Worm (Caenorhabditis elegans): Measurements from ENCODE around the gene C31B8.7.
A peak's percentile ranks its signal among the peaks of the same experiment; 100 is the strongest.

C31B8.7 gene

DNA sequence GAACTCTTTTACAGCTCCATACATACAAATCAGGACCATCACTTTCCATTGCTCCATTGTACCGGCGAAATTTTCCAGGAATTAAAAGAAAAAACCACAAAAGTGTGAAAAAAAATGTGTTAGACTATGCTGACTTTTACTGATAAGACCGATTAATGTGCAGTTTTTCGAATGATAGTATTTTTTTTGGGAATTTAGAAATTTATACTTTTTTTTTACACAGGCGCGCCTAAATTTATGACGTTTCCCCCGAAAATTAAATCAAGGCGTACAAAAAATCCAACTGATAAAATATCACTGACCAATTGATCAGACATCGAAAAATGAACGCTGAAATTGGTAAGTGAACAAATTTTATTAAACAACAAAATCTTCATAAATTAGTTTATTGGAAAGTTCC is 27.7 kb downstream of the C31B8.7 start, which contains the start of gene folt-2:
Gene folt-2 (minus strand): TSS at position 179 of the 400 bp plus-strand sequence.
- TF ChIP-seq T20F7.1 (GFP tag; optimal IDR thresholded peaks at IDR 0.05), result no peak
- no peak for TF ChIP-seq saeg-2 (GFP tag; IDR thresholded peaks at IDR 0.05)
- TF ChIP-seq lin-13 (GFP tag; optimal IDR thresholded peaks at IDR 0.05), result no peak
- TF ChIP-seq mep-1 (tag; optimal IDR thresholded peaks at IDR 0.05), result peak; percentile 16
- TF ChIP-seq dpl-1 (GFP tag; optimal IDR thresholded peaks at IDR 0.05), result no peak
- TF ChIP-seq zip-2 (tag; optimal IDR thresholded peaks at IDR 0.05), result no peak
- TF ChIP-seq dve-1 (tag; optimal IDR thresholded peaks at IDR 0.05; ENCODE audit: insufficient read depth), result peak; percentile 74
- TF ChIP-seq php-3 (GFP tag; IDR thresholded peaks at IDR 0.05), result peak; percentile 56; the same call in 1 of the 2 replicates
- no peak for TF ChIP-seq pha-4 (GFP tag; IDR thresholded peaks at IDR 0.05)
- no peak for TF ChIP-seq pha-4 (tag; optimal IDR thresholded peaks at IDR 0.05)
- no peak for TF ChIP-seq ztf-7 (tag; optimal IDR thresholded peaks at IDR 0.05)
- no peak for TF ChIP-seq tag-97 (GFP tag; IDR thresholded peaks at IDR 0.05)
- no peak for TF ChIP-seq zfp-2 (tag; optimal IDR thresholded peaks at IDR 0.05)
- no peak for TF ChIP-seq cey-2 (tag; optimal IDR thresholded peaks at IDR 0.05; ENCODE audit: borderline replicate concordance, insufficient read depth)
- TF ChIP-seq ceh-82 (tag; optimal IDR thresholded peaks at IDR 0.05), result no peak
- TF ChIP-seq nhr-48 (tag; optimal IDR thresholded peaks at IDR 0.05), result no peak
- no peak for TF ChIP-seq ctbp-1 (GFP tag; IDR thresholded peaks at IDR 0.05)
- TF ChIP-seq madf-5 (GFP tag; IDR thresholded peaks at IDR 0.05), result no peak
- peak; percentile 37 for TF ChIP-seq hlh-11 (tag; optimal IDR thresholded peaks at IDR 0.05)
- no peak for TF ChIP-seq F37D6.2 (tag; optimal IDR thresholded peaks at IDR 0.05)
- no peak for TF ChIP-seq ceh-28 (tag; optimal IDR thresholded peaks at IDR 0.05)
- TF ChIP-seq mes-2 (tag; optimal IDR thresholded peaks at IDR 0.05; ENCODE audit: poor library complexity, severe bottlenecking), result no peak
- TF ChIP-seq hlh-30 (tag; optimal IDR thresholded peaks at IDR 0.05; ENCODE audit: insufficient read depth), result no peak
- no peak for TF ChIP-seq mxl-2 (GFP tag; conservative IDR thresholded peaks at IDR 0.05)
- no peak for TF ChIP-seq lin-39 (tag; optimal IDR thresholded peaks at IDR 0.05)
- no peak for TF ChIP-seq daf-16 (GFP tag; optimal IDR thresholded peaks at IDR 0.05)
- peak; percentile 48 for TF ChIP-seq daf-16 (tag; optimal IDR thresholded peaks at IDR 0.05)
- peak; percentile 72 for TF ChIP-seq dmd-6 (GFP tag; IDR thresholded peaks at IDR 0.05)
- peak; percentile 25 for TF ChIP-seq pqm-1 (tag; optimal IDR thresholded peaks at IDR 0.05)
- no peak for TF ChIP-seq set-16 (GFP tag; IDR thresholded peaks at IDR 0.05)

DNA sequence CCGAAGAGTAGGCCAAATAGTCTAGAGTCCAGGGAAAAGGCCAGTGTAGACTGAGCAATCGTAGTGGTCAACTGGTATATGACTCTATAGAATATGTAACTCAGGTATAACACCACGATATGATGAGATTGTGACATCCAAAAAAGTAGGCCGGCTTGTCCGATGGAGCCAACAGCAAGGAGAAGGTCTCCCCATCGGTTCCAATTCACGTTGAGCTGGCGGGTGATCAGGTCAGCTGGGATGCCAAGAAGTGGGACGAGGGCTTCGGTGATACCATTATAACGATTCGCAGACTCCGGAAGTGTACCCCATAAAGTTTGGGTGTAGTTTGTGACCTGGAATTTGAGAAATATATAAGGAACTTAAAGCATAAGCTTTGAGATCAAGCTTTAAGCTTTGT is 30.2 kb downstream of the C31B8.7 start:
- no peak for TF ChIP-seq ZK546.5 (tag; optimal IDR thresholded peaks at IDR 0.05)
- TF ChIP-seq vab-7 (GFP tag; IDR thresholded peaks at IDR 0.05), result no peak
- 0 out of 2 replicates have a peak, but pooled peaks have one; percentile 18 for TF ChIP-seq F44E2.7 (GFP tag; IDR thresholded peaks at IDR 0.05)
- no peak for TF ChIP-seq dpl-1 (GFP tag; optimal IDR thresholded peaks at IDR 0.05)
- TF ChIP-seq ceh-32 (tag; optimal IDR thresholded peaks at IDR 0.05; ENCODE audit: poor library complexity), result no peak
- peak; percentile 17 for TF ChIP-seq nhr-102 (tag; optimal IDR thresholded peaks at IDR 0.05)
- no peak for TF ChIP-seq mes-2 (tag; optimal IDR thresholded peaks at IDR 0.05; ENCODE audit: poor library complexity, severe bottlenecking)
- TF ChIP-seq madf-9 (GFP tag; conservative IDR thresholded peaks at IDR 0.05), result no peak
- TF ChIP-seq Y75B8A.6 (GFP tag; IDR thresholded peaks at IDR 0.05), result no peak
- no peak for TF ChIP-seq zip-11 (GFP tag; IDR thresholded peaks at IDR 0.05)
- TF ChIP-seq nhr-42 (GFP tag; IDR thresholded peaks at IDR 0.05), result no peak
- peak in 1 of 2 experiments; percentile 88 for TF ChIP-seq unc-62 (GFP tag; optimal IDR thresholded peaks at IDR 0.05 in 1 of 2)
- TF ChIP-seq unc-62 (tag; optimal IDR thresholded peaks at IDR 0.05), result no peak
- no peak for TF ChIP-seq ces-1 (GFP tag; optimal IDR thresholded peaks at IDR 0.05)
- TF ChIP-seq ceh-28 (tag; optimal IDR thresholded peaks at IDR 0.05), result no peak
- TF ChIP-seq nhr-111 (GFP tag; optimal IDR thresholded peaks at IDR 0.05), result no peak
